Fruit fly (Drosophila melanogaster): Measurements from ENCODE around the gene Sry-beta.

Gene Sry-beta

DNA sequence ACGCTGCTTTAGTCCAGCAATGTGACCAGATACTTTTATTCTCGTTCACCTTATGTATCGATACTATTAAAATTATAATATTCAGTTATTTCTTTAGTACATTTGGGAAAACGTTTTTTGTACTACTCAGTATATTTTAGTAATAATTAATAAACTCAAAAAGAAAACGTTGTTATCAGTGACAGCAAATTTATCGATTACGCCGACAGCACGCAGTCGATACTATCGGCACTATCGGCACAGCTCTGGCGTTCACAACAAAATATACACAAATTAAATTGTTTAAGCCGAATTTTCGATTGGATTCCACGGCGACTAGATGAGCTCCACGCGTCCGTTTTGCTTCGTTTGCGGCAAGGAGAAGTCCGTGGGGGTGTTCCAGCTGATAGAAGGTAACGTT is at the start of gene Sry-beta, which contains the start of the genes janA and Sry-alpha (continued):
- no peak for TF ChIP-seq CG43689 (GFP tag; IDR thresholded peaks at IDR 0.05)
- TF ChIP-seq CG10274 (GFP tag; optimal IDR thresholded peaks at IDR 0.05) = no peak
- no peak for TF ChIP-seq bsh (GFP tag; optimal IDR thresholded peaks at IDR 0.05)
- no peak for TF ChIP-seq ttk (GFP tag; IDR thresholded peaks at IDR 0.05)
- no peak for TF ChIP-seq z (GFP tag; IDR thresholded peaks at IDR 0.05)
- TF ChIP-seq scrt (GFP tag; optimal IDR thresholded peaks at IDR 0.05) = no peak
- no peak for TF ChIP-seq D19A (tag; optimal IDR thresholded peaks at IDR 0.05)
- TF ChIP-seq tap (tag; optimal IDR thresholded peaks at IDR 0.05) = no peak
- no peak for TF ChIP-seq CG9437 (GFP tag; optimal IDR thresholded peaks at IDR 0.05)
- peak; percentile 64 for TF ChIP-seq CG8924 (tag; optimal IDR thresholded peaks at IDR 0.05)
- TF ChIP-seq CG18599 (GFP tag; optimal IDR thresholded peaks at IDR 0.05) = no peak
- no peak for TF ChIP-seq maf-S (GFP tag; optimal IDR thresholded peaks at IDR 0.05)
- peak; percentile 69 for TF ChIP-seq CG32767 (GFP tag; IDR thresholded peaks at IDR 0.05)
- TF ChIP-seq Six4 (GFP tag; optimal IDR thresholded peaks at IDR 0.05) = no peak
- TF ChIP-seq CG14710 (tag; optimal IDR thresholded peaks at IDR 0.05) = peak; percentile 62
- TF ChIP-seq CG33213 (GFP tag; optimal IDR thresholded peaks at IDR 0.05) = no peak
- no peak for TF ChIP-seq Poxn (GFP tag; IDR thresholded peaks at IDR 0.05)
- peak; percentile 13 for TF ChIP-seq CHES-1-like (GFP tag; optimal IDR thresholded peaks at IDR 0.05)
- no peak for TF ChIP-seq eve (GFP tag; optimal IDR thresholded peaks at IDR 0.05)
- TF ChIP-seq Ets65A (GFP tag) = peak; percentile 40
- TF ChIP-seq gro (GFP tag; optimal IDR thresholded peaks at IDR 0.05) = no peak
- no peak for TF ChIP-seq CG7839 (tag; optimal IDR thresholded peaks at IDR 0.05)
- TF ChIP-seq CG11093 (GFP tag; IDR thresholded peaks at IDR 0.05) = no peak
- no peak for TF ChIP-seq Mrtf (GFP tag; IDR thresholded peaks at IDR 0.05)
- TF ChIP-seq cato (GFP tag; optimal IDR thresholded peaks at IDR 0.05; ENCODE audit: borderline replicate concordance) = no peak
- no peak for TF ChIP-seq ftz-f1 (GFP tag; optimal IDR thresholded peaks at IDR 0.05)
- peak; percentile 99 for TF ChIP-seq inv (GFP tag; IDR thresholded peaks at IDR 0.05; ENCODE audit: partially characterized antibody)
- TF ChIP-seq nerfin-1 (tag; optimal IDR thresholded peaks at IDR 0.05) = no peak
- TF ChIP-seq trem (tag; optimal IDR thresholded peaks at IDR 0.05) = peak; percentile 75
- TF ChIP-seq CG6765 (GFP tag; optimal IDR thresholded peaks at IDR 0.05) = no peak
- no peak for TF ChIP-seq pum (GFP tag; optimal IDR thresholded peaks at IDR 0.05)
- no peak for TF ChIP-seq kay (GFP tag; optimal IDR thresholded peaks at IDR 0.05)
- TF ChIP-seq salm (tag; optimal IDR thresholded peaks at IDR 0.05) = no peak
- TF ChIP-seq mld (GFP tag; IDR thresholded peaks at IDR 0.05; ENCODE audit: partially characterized antibody) = peak; percentile 96
- TF ChIP-seq CG10543 (GFP tag; optimal IDR thresholded peaks at IDR 0.05) = no peak
- no peak for TF ChIP-seq CG17359 (tag; optimal IDR thresholded peaks at IDR 0.05)
- no peak for TF ChIP-seq sens-2 (GFP tag; IDR thresholded peaks at IDR 0.05)
- peak; percentile 37 for TF ChIP-seq CG15601 (tag; optimal IDR thresholded peaks at IDR 0.05)
- TF ChIP-seq CG18764 (GFP tag; optimal IDR thresholded peaks at IDR 0.05) = no peak
- no peak for TF ChIP-seq CG10654 (GFP tag; optimal IDR thresholded peaks at IDR 0.05)
- TF ChIP-seq CG9932 (GFP tag; IDR thresholded peaks at IDR 0.05) = peak; percentile 43; the same call in 1 of the 2 replicates
- TF ChIP-seq dm (GFP tag; optimal IDR thresholded peaks at IDR 0.05) = no peak
- TF ChIP-seq CG30020 (tag; optimal IDR thresholded peaks at IDR 0.05) = peak; percentile 67
- no peak for TF ChIP-seq Xrp1 (GFP tag; IDR thresholded peaks at IDR 0.05)
- no peak for TF ChIP-seq Antp (GFP tag; optimal IDR thresholded peaks at IDR 0.05)
- TF ChIP-seq CG17912 (GFP tag; optimal IDR thresholded peaks at IDR 0.05) = no peak
- TF ChIP-seq tgo (GFP tag; IDR thresholded peaks at IDR 0.05) = no peak
- TF ChIP-seq CG4730 (GFP tag; IDR thresholded peaks at IDR 0.05) = no peak
- TF ChIP-seq sd (tag; optimal IDR thresholded peaks at IDR 0.05) = no peak
- TF ChIP-seq croc (GFP tag; conservative IDR thresholded peaks at IDR 0.05) = no peak
- TF ChIP-seq CG2199 (GFP tag; IDR thresholded peaks at IDR 0.05) = no peak
- no peak for TF ChIP-seq fd64A (GFP tag; optimal IDR thresholded peaks at IDR 0.05)

Measured in whole organism, embryonic.